Fruit fly (Drosophila melanogaster): Measurements from ENCODE around the gene CG5246.

dm6 chr3R:17087977-17088618 is 47.8 kb upstream of the CG5246 start, which contains the start of gene cal1:
- TF ChIP-seq h (optimal IDR thresholded peaks at IDR 0.05) (no peak), ttk (optimal IDR thresholded peaks at IDR 0.05) (no peak)

All from Kc167 (cell line).